Worm (Caenorhabditis elegans) whole organism, L1 larva: ENCODE measurements around the gene rab-30.
A peak's percentile ranks its signal among the peaks of the same experiment; 100 is the strongest.

Experiments used
- C04F5.9 ChIP-seq: sonication (generic microtip); optimal IDR thresholded peaks from 2 replicates; lab custom pipeline; 2016; ENCODE audit warnings: missing genetic modification characterization, missing compliant biosample characterization
- C34B4.2 ChIP-seq: sonication (generic microtip); optimal IDR thresholded peaks from 2 replicates; lab custom pipeline; 2017; ENCODE audit warnings: mild to moderate bottlenecking, missing genetic modification characterization, missing compliant biosample characterization
- F16B12.6 ChIP-seq: fragments of 150-350 bp; optimal IDR thresholded peaks from 2 replicates; lab custom pipeline; 2014; ENCODE audit warnings: missing biosample characterization, missing genetic modification characterization
- ceh-63 ChIP-seq: fragments of 200-800 bp; sonication (Bioruptor generic); optimal IDR thresholded peaks from 2 replicates; lab custom pipeline; 2018; ENCODE audit warnings: mild to moderate bottlenecking, missing genetic modification characterization, missing compliant biosample characterization
- ceh-8 ChIP-seq: fragments of 200-800 bp; sonication (Bioruptor generic); optimal IDR thresholded peaks from 2 replicates; lab custom pipeline; 2018; ENCODE audit warnings: mild to moderate bottlenecking, missing genetic modification characterization, moderate library complexity, missing compliant biosample characterization
- ceh-88 ChIP-seq: fragments of 200-800 bp; sonication (Bioruptor generic); IDR thresholded peaks from 2 replicates; pipeline ENCODE4 v1.3.6; 2022; ENCODE audit warnings: missing genetic modification characterization, missing compliant biosample characterization
- ceh-90 ChIP-seq: sonication (generic microtip); optimal IDR thresholded peaks from 2 replicates; lab custom pipeline; 2016; ENCODE audit warnings: missing genetic modification characterization, missing compliant biosample characterization
- dpl-1 ChIP-seq, 3 experiments: fragments of 150-350 bp in 2 of 3; sonication (generic microtip) in 1 of 3; optimal IDR thresholded peaks; 2 replicates each; lab custom pipeline; 2014 to 2017; ENCODE audit warnings: missing biosample characterization in 3 of 3, missing genetic modification characterization in 3 of 3, missing genetic modification reagents in 3 of 3
- dsc-1 ChIP-seq: sonication (generic microtip); optimal IDR thresholded peaks from 2 replicates; lab custom pipeline; 2016; ENCODE audit warnings: mild to moderate bottlenecking, missing genetic modification characterization, missing compliant biosample characterization
- efl-3 ChIP-seq: fragments of 200-800 bp; sonication (Bioruptor generic); optimal IDR thresholded peaks from 2 replicates; lab custom pipeline; 2018; ENCODE audit warnings: mild to moderate bottlenecking, missing genetic modification characterization, missing compliant biosample characterization
- egl-13 ChIP-seq: sonication (generic microtip); optimal IDR thresholded peaks from 2 replicates; lab custom pipeline; 2016; ENCODE audit warnings: missing genotype, missing genetic modification reagents, missing genetic modification characterization, missing compliant biosample characterization
- elt-3 ChIP-seq, 6 experiments: fragments of 150-350 bp in 1 of 6; sonication (generic microtip); optimal IDR thresholded peaks; 2 replicates each; lab custom pipeline; 2017 to 2018; ENCODE audit warnings: missing biosample characterization in 6 of 6, missing genetic modification characterization in 6 of 6, inconsistent platforms in 1 of 6
- fkh-8 ChIP-seq: sonication (generic microtip); optimal IDR thresholded peaks from 2 replicates; lab custom pipeline; 2016; ENCODE audit warnings: mild to moderate bottlenecking, missing genetic modification characterization, missing compliant biosample characterization
- fos-1 ChIP-seq: fragments of 150-350 bp; optimal IDR thresholded peaks from 2 replicates; lab custom pipeline; 2014; ENCODE audit warnings: missing biosample characterization, missing genetic modification characterization
- hlh-17 ChIP-seq: fragments of 200-800 bp; sonication (Bioruptor generic); optimal IDR thresholded peaks from 2 replicates; lab custom pipeline; 2018; ENCODE audit warnings: missing genetic modification characterization, mild to moderate bottlenecking, missing compliant biosample characterization, moderate library complexity, borderline replicate concordance
- hlh-4 ChIP-seq: sonication (generic microtip); optimal IDR thresholded peaks from 2 replicates; lab custom pipeline; 2016; ENCODE audit warnings: mild to moderate bottlenecking, missing genetic modification characterization, missing compliant biosample characterization
- lin-13 ChIP-seq: fragments of 150-350 bp; optimal IDR thresholded peaks from 2 replicates; lab custom pipeline; 2014; ENCODE audit warnings: missing biosample characterization, missing genetic modification reagents, missing genetic modification characterization
- lin-14 ChIP-seq: fragments of 200-800 bp; sonication (Bioruptor generic); optimal IDR thresholded peaks from 2 replicates; lab custom pipeline; 2018; ENCODE audit warnings: mild to moderate bottlenecking, missing genetic modification characterization, moderate library complexity, missing compliant biosample characterization
- lir-3 ChIP-seq: sonication (generic microtip); optimal IDR thresholded peaks from 2 replicates; lab custom pipeline; 2016; ENCODE audit warnings: mild to moderate bottlenecking, missing genetic modification characterization, moderate library complexity, missing compliant biosample characterization; ENCODE audit not compliant: poor library complexity
- mef-2 ChIP-seq: fragments of 150-350 bp; optimal IDR thresholded peaks from 2 replicates; lab custom pipeline; 2014; ENCODE audit warnings: missing biosample characterization, missing genetic modification characterization
- mep-1 ChIP-seq: fragments of 150-350 bp; optimal IDR thresholded peaks from 2 replicates; lab custom pipeline; 2014; ENCODE audit warnings: missing biosample characterization, missing genetic modification characterization
- nhr-11 ChIP-seq: fragments of 150-350 bp; optimal IDR thresholded peaks from 2 replicates; lab custom pipeline; 2014; ENCODE audit warnings: missing biosample characterization, missing genetic modification characterization
- nhr-19 ChIP-seq: fragments of 200-800 bp; sonication (Bioruptor generic); conservative IDR thresholded peaks from 2 replicates; pipeline ENCODE4 v1.3.6; 2022; ENCODE audit warnings: missing genetic modification characterization, missing compliant biosample characterization
- nhr-20 ChIP-seq: sonication (generic microtip); optimal IDR thresholded peaks from 2 replicates; lab custom pipeline; 2016; ENCODE audit warnings: mild to moderate bottlenecking, missing genetic modification characterization, missing compliant biosample characterization
- nhr-47 ChIP-seq: sonication (generic microtip); optimal IDR thresholded peaks from 2 replicates; lab custom pipeline; 2016; ENCODE audit warnings: mild to moderate bottlenecking, missing genetic modification characterization, moderate library complexity, missing compliant biosample characterization
- nhr-71 ChIP-seq: sonication (generic microtip); optimal IDR thresholded peaks from 2 replicates; lab custom pipeline; 2016; ENCODE audit warnings: mild to moderate bottlenecking, missing genetic modification characterization, moderate library complexity, missing compliant biosample characterization
- nhr-76 ChIP-seq: sonication (generic microtip); optimal IDR thresholded peaks from 2 replicates; lab custom pipeline; 2017; ENCODE audit warnings: missing biosample characterization, missing genetic modification characterization
- nhr-77 ChIP-seq: fragments of 150-350 bp; optimal IDR thresholded peaks from 2 replicates; lab custom pipeline; 2014; ENCODE audit warnings: missing biosample characterization, missing genetic modification characterization
- nhr-84 ChIP-seq: sonication (generic microtip); optimal IDR thresholded peaks from 2 replicates; lab custom pipeline; 2017; ENCODE audit warnings: missing biosample characterization, missing genetic modification characterization
- nhr-90 ChIP-seq: sonication (generic microtip); optimal IDR thresholded peaks from 2 replicates; lab custom pipeline; 2016; ENCODE audit warnings: mild to moderate bottlenecking, missing genetic modification characterization, missing compliant biosample characterization; ENCODE audit not compliant: poor library complexity
- pax-3 ChIP-seq: fragments of 200-800 bp; sonication (Bioruptor generic); optimal IDR thresholded peaks from 2 replicates; lab custom pipeline; 2018; ENCODE audit warnings: mild to moderate bottlenecking, missing genetic modification characterization, moderate library complexity, missing compliant biosample characterization
- pqm-1 ChIP-seq: sonication (generic microtip); optimal IDR thresholded peaks from 3 replicates; lab custom pipeline; 2017; ENCODE audit warnings: missing biosample characterization, missing genetic modification characterization
- rnt-1 ChIP-seq: sonication (generic microtip); optimal IDR thresholded peaks from 2 replicates; lab custom pipeline; 2016; ENCODE audit warnings: mild to moderate bottlenecking, missing genetic modification characterization, moderate library complexity, missing compliant biosample characterization
- sox-4 ChIP-seq: sonication (generic microtip); optimal IDR thresholded peaks from 2 replicates; lab custom pipeline; 2016; ENCODE audit warnings: missing genetic modification characterization, missing compliant biosample characterization
- sup-37 ChIP-seq: fragments of 200-800 bp; sonication (Bioruptor generic); optimal IDR thresholded peaks from 2 replicates; lab custom pipeline; 2018; ENCODE audit warnings: mild to moderate bottlenecking, missing genetic modification characterization, missing compliant biosample characterization
- swsn-7 ChIP-seq: sonication (generic microtip); optimal IDR thresholded peaks from 2 replicates; lab custom pipeline; 2016; ENCODE audit warnings: missing genetic modification characterization, missing compliant biosample characterization
- tbx-2 ChIP-seq: sonication (generic microtip); optimal IDR thresholded peaks from 2 replicates; lab custom pipeline; 2016; ENCODE audit warnings: missing genetic modification characterization, missing compliant biosample characterization
- unc-86 ChIP-seq: sonication (generic microtip); optimal IDR thresholded peaks from 2 replicates; lab custom pipeline; 2016; ENCODE audit warnings: missing genetic modification characterization, missing compliant biosample characterization
- unc-98 ChIP-seq: fragments of 200-800 bp; sonication (Bioruptor generic); IDR thresholded peaks from 2 replicates; pipeline ENCODE4 v1.3.6; 2022; ENCODE audit warnings: missing genetic modification characterization, missing compliant biosample characterization
- zag-1 ChIP-seq: fragments of 150-350 bp; optimal IDR thresholded peaks from 2 replicates; lab custom pipeline; 2014; ENCODE audit warnings: missing biosample characterization, missing genetic modification characterization
- ztf-11 ChIP-seq, 2 experiments: sonication (generic microtip); optimal IDR thresholded peaks; 2 replicates each; lab custom pipeline; 2016 to 2017; ENCODE audit warnings: missing genetic modification characterization in 2 of 2, missing biosample characterization in 1 of 2, missing compliant biosample characterization in 1 of 2
- ztf-4 ChIP-seq: fragments of 150-350 bp; optimal IDR thresholded peaks from 2 replicates; lab custom pipeline; 2014; ENCODE audit warnings: missing biosample characterization, missing genetic modification characterization

Gene rab-30

DNA sequence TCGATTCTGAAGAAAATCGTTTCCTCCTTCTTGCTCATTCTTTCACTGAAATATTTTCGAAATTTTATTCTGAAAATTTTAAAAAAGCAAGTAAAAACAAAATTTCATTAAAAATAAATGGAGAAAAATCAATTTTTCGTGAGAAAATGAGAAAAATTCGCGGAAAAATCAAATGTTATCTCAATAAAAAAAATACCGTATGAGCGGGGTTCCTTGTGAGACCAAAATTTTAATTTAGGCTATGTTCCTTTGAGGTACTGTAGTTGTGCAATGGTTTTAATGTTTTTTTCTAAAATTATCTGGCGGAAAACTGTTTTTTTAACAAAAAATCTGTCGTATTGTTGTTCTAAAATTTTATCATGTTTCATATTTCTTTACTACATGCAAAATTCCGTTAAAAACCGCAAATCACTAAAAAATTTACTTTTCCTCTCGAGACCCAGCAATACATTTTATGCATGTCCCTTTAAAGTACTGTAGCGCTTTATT lies 39.8 kb downstream of the rab-30 start, which contains the start of gene epg-6 (continued):
- no peak for TF ChIP-seq nhr-47 (tag; lab: Kevin White, UChicago)
- no peak for TF ChIP-seq nhr-84 (tag; lab: Kevin White, UChicago)

DNA sequence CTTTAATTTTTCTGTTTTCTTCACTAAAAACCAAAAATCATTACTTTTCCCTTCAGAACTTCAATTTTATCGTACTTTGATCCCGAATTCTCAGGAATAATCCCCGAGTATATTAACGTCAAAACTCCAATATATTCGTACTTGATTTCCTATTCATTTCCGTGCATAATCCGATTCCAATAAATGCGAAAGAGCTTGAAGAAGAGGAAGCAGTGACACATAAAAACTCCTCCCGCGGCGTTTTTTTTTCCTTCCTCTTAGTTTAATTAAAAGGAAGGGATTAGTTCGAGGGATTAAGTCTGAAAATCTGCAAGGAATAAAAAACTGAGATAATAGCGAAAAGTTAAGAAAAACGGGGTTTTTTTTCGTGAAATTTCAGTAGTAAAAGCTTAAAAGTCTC lies 40.5 kb downstream of the rab-30 start:
- no peak for TF ChIP-seq tbx-2 (tag; lab: Kevin White, UChicago)
- TF ChIP-seq unc-98 (GFP tag; lab: Robert Waterston, UW), result no peak
- TF ChIP-seq nhr-20 (tag; lab: Kevin White, UChicago), result peak; percentile 6
- TF ChIP-seq mep-1, result no peak
- TF ChIP-seq pax-3 (tag; lab: Kevin White, UChicago), result peak; percentile 74
- peak; percentile 20 for TF ChIP-seq swsn-7 (tag; lab: Kevin White, UChicago)
- peak; percentile 58 for TF ChIP-seq nhr-47 (tag; lab: Kevin White, UChicago)
- TF ChIP-seq hlh-4 (tag; lab: Kevin White, UChicago), result no peak
- no peak for TF ChIP-seq C04F5.9 (tag; lab: Kevin White, UChicago)
- peak; percentile 4 for TF ChIP-seq sox-4 (tag; lab: Kevin White, UChicago)
- peak; percentile 39 for TF ChIP-seq lin-14 (GFP tag; lab: Kevin White, UChicago)
- no peak for TF ChIP-seq ceh-88 (GFP tag; lab: Robert Waterston, UW)
- TF ChIP-seq C34B4.2 (tag; lab: Kevin White, UChicago), result no peak
- no peak for TF ChIP-seq nhr-90
- TF ChIP-seq lir-3, result no peak
- TF ChIP-seq ceh-90 (tag; lab: Kevin White, UChicago), result no peak
- no peak for TF ChIP-seq fos-1 (tag; lab: Kevin White, UChicago)
- no peak for TF ChIP-seq unc-86
- TF ChIP-seq zag-1 (tag; lab: Kevin White, UChicago), result no peak
- TF ChIP-seq ceh-63 (GFP tag; lab: Kevin White, UChicago), result no peak
- TF ChIP-seq hlh-17 (GFP tag; lab: Kevin White, UChicago), result no peak
- no peak for TF ChIP-seq efl-3
- peak; percentile 53 for TF ChIP-seq nhr-71 (tag; lab: Kevin White, UChicago)
- TF ChIP-seq ztf-4 (tag; lab: Kevin White, UChicago), result no peak
- no peak for TF ChIP-seq ztf-11 (tag; optimal IDR thresholded peaks at IDR 0.05; lab: Kevin White, UChicago)
- peak; percentile 58 for TF ChIP-seq egl-13 (tag; lab: Kevin White, UChicago)
- no peak for TF ChIP-seq nhr-77
- no peak for TF ChIP-seq mef-2 (tag; lab: Kevin White, UChicago)
- no peak for TF ChIP-seq nhr-19 (GFP tag; lab: Robert Waterston, UW)
- peak; percentile 84 for TF ChIP-seq fkh-8
- no peak for TF ChIP-seq rnt-1
- no peak for TF ChIP-seq lin-13 (GFP tag; lab: Kevin White, UChicago)
- TF ChIP-seq nhr-76 (tag; lab: Kevin White, UChicago), result no peak
- peak; percentile 95 for TF ChIP-seq dsc-1 (tag; lab: Kevin White, UChicago)
- no peak for TF ChIP-seq F16B12.6
- no peak for TF ChIP-seq elt-3 (tag; optimal IDR thresholded peaks at IDR 0.05; lab: Kevin White, UChicago)
- TF ChIP-seq nhr-84 (tag; lab: Kevin White, UChicago), result no peak
- no peak for TF ChIP-seq dpl-1 (GFP tag; optimal IDR thresholded peaks at IDR 0.05; lab: Kevin White, UChicago)

DNA sequence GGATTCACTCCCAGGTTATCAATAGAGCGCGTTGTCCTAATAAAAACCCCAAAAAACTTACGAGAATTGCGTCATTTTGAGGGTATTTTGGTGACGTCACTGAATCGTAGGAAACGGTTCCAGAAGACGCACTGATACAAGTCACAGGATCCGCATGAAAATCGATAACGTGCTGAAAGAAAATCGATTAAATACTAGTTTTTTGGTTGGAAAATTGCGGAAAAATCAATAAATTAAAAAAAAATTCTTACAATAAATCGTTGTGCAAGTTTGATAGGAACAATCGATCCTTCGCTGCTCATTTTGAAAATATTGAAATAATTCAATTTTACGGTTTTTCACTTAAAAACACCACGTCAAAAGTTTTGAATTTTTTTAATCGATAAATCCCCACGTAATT lies 42.9 kb downstream of the rab-30 start, which contains the start of gene Y39A1A.2:
Gene Y39A1A.2 (minus strand): TSS at position 319 of the 400 bp plus-strand sequence.
- no peak for TF ChIP-seq nhr-90
- TF ChIP-seq pqm-1 (tag; lab: Kevin White, UChicago), result no peak
- TF ChIP-seq nhr-20 (tag; lab: Kevin White, UChicago), result no peak
- TF ChIP-seq ztf-11 (tag; optimal IDR thresholded peaks at IDR 0.05; lab: Kevin White, UChicago), result no peak
- TF ChIP-seq ceh-8 (GFP tag; lab: Kevin White, UChicago), result no peak
- no peak for TF ChIP-seq ceh-63 (GFP tag; lab: Kevin White, UChicago)
- TF ChIP-seq pax-3 (tag; lab: Kevin White, UChicago), result no peak
- no peak for TF ChIP-seq sup-37 (GFP tag; lab: Kevin White, UChicago)
- TF ChIP-seq lin-14 (GFP tag; lab: Kevin White, UChicago), result no peak
- TF ChIP-seq lin-13 (GFP tag; lab: Kevin White, UChicago), result no peak
- no peak for TF ChIP-seq tbx-2 (tag; lab: Kevin White, UChicago)
- TF ChIP-seq C34B4.2 (tag; lab: Kevin White, UChicago), result no peak
- TF ChIP-seq nhr-11 (tag; lab: Kevin White, UChicago), result no peak
